Worm (Caenorhabditis elegans) whole organism, young adult: ENCODE results near the gene C35A5.4.
A peak's percentile ranks its signal among the peaks of the same experiment; 100 is the strongest.

ENCODE experiments used
- B0035.1 ChIP-seq: sonication (generic microtip); optimal IDR thresholded peaks from 2 replicates; lab custom pipeline; 2016; ENCODE audit warnings: missing genetic modification characterization, mild to moderate bottlenecking, missing compliant biosample characterization, missing genotype, missing genetic modification reagents
- B0261.1 ChIP-seq: sonication (generic microtip); optimal IDR thresholded peaks from 2 replicates; lab custom pipeline; 2016; ENCODE audit warnings: mild to moderate bottlenecking, missing genetic modification characterization, moderate library complexity, missing compliant biosample characterization
- C06A6.2 ChIP-seq: fragments of 200-800 bp; sonication (Bioruptor generic); conservative IDR thresholded peaks from 2 replicates; pipeline ENCODE4 v1.3.6; 2022; ENCODE audit warnings: missing genetic modification characterization, missing compliant biosample characterization
- F10E7.11 ChIP-seq: sonication (generic microtip); optimal IDR thresholded peaks from 2 replicates; lab custom pipeline; 2017; ENCODE audit warnings: mild to moderate bottlenecking, missing genetic modification characterization, moderate library complexity, missing compliant biosample characterization
- F23B12.7 ChIP-seq: sonication (generic microtip); optimal IDR thresholded peaks from 2 replicates; lab custom pipeline; 2017; ENCODE audit warnings: missing genetic modification characterization, mild to moderate bottlenecking, missing compliant biosample characterization, antibody characterized with exemption, moderate library complexity; ENCODE audit not compliant: insufficient read depth
- F37B4.10 ChIP-seq: fragments of 200-800 bp; sonication (Bioruptor generic); IDR thresholded peaks from 2 replicates; pipeline ENCODE4 v1.3.6; 2022; ENCODE audit warnings: missing genetic modification characterization, missing compliant biosample characterization
- F39B2.1 ChIP-seq: fragments of 200-800 bp; sonication (Bioruptor generic); IDR thresholded peaks from 2 replicates; pipeline ENCODE4 v1.3.6; 2022; ENCODE audit warnings: missing genetic modification reagents, missing genetic modification characterization, missing compliant biosample characterization
- F49E8.2 ChIP-seq: sonication (generic microtip); optimal IDR thresholded peaks from 3 replicates; lab custom pipeline; 2017; ENCODE audit warnings: missing genetic modification characterization, mild to moderate bottlenecking, missing compliant biosample characterization, antibody characterized with exemption, moderate library complexity; ENCODE audit not compliant: insufficient read depth
- F52B5.7 ChIP-seq: sonication (generic microtip); optimal IDR thresholded peaks from 2 replicates; lab custom pipeline; 2016; ENCODE audit warnings: mild to moderate bottlenecking, missing genetic modification characterization, missing compliant biosample characterization
- K11D2.4 ChIP-seq: fragments of 200-800 bp; sonication (Bioruptor generic); IDR thresholded peaks from 2 replicates; pipeline ENCODE4 v1.3.6; 2022; ENCODE audit warnings: missing genetic modification reagents, missing genetic modification characterization, missing compliant biosample characterization
- T07F8.4 ChIP-seq: sonication (generic microtip); optimal IDR thresholded peaks from 2 replicates; lab custom pipeline; 2016; ENCODE audit warnings: mild to moderate bottlenecking, missing genetic modification characterization, moderate library complexity, missing compliant biosample characterization
- T26A5.8 ChIP-seq: sonication (generic microtip); optimal IDR thresholded peaks from 2 replicates; lab custom pipeline; 2016; ENCODE audit warnings: missing genetic modification characterization, missing compliant biosample characterization
- Y56A3A.18 ChIP-seq: fragments of 200-800 bp; sonication (Bioruptor generic); IDR thresholded peaks from 2 replicates; pipeline ENCODE4 v1.3.6; 2022; ENCODE audit warnings: missing genetic modification reagents, missing genetic modification characterization, missing compliant biosample characterization
- Y95B8A.8 ChIP-seq: fragments of 200-800 bp; sonication (Bioruptor generic); IDR thresholded peaks from 2 replicates; pipeline ENCODE4 v1.3.6; 2022; ENCODE audit warnings: missing genetic modification reagents, missing genetic modification characterization, missing compliant biosample characterization
- ama-1 ChIP-seq, 3 experiments: fragments of 150-350 bp in 1 of 3; sonication (generic microtip) in 2 of 3; optimal IDR thresholded peaks; 2 replicates each; lab custom pipeline; 2014 to 2018; ENCODE audit warnings: missing biosample characterization in 2 of 3, missing genetic modification characterization in 2 of 3, missing genetic modification reagents in 2 of 3
- attf-5 ChIP-seq: fragments of 200-800 bp; sonication (Bioruptor generic); optimal IDR thresholded peaks from 2 replicates; lab custom pipeline; 2018; ENCODE audit warnings: mild to moderate bottlenecking, missing genetic modification characterization, missing compliant biosample characterization
- bed-2 ChIP-seq: fragments of 200-800 bp; sonication (Bioruptor generic); IDR thresholded peaks from 2 replicates; pipeline ENCODE4 v1.3.6; 2022; ENCODE audit warnings: missing genetic modification reagents, missing genetic modification characterization, missing compliant biosample characterization
- cebp-1 ChIP-seq, 2 experiments: fragments of 200-800 bp in 1 of 2; sonication (Bioruptor generic) in 1 of 2; sonication (generic microtip) in 1 of 2; IDR thresholded peaks in 1 of 2; optimal IDR thresholded peaks in 1 of 2; 2 replicates each; pipeline versions ENCODE4 v1.3.6 to Lab custom; 2017 to 2022; ENCODE audit warnings: missing compliant biosample characterization in 2 of 2, missing genetic modification characterization in 2 of 2, mild to moderate bottlenecking in 1 of 2, missing genetic modification reagents in 1 of 2, moderate library complexity in 1 of 2
- ceh-27 ChIP-seq: fragments of 200-800 bp; sonication (Bioruptor generic); optimal IDR thresholded peaks from 2 replicates; lab custom pipeline; 2018; ENCODE audit warnings: mild to moderate bottlenecking, missing genetic modification characterization, moderate library complexity, missing compliant biosample characterization
- ceh-40 ChIP-seq: fragments of 200-800 bp; sonication (Bioruptor generic); IDR thresholded peaks from 2 replicates; pipeline ENCODE4 v1.3.6; 2022; ENCODE audit warnings: missing genetic modification characterization, missing compliant biosample characterization
- chd-7 ChIP-seq: sonication (generic microtip); optimal IDR thresholded peaks from 2 replicates; lab custom pipeline; 2016; ENCODE audit warnings: mild to moderate bottlenecking, missing genetic modification characterization, moderate library complexity, missing compliant biosample characterization
- dpff-1 ChIP-seq: sonication (generic microtip); optimal IDR thresholded peaks from 2 replicates; lab custom pipeline; 2017; ENCODE audit warnings: mild to moderate bottlenecking, missing genetic modification characterization, missing compliant biosample characterization
- ekl-4 ChIP-seq: fragments of 200-800 bp; sonication (Bioruptor generic); IDR thresholded peaks from 2 replicates; pipeline ENCODE4 v1.3.6; 2022; ENCODE audit warnings: missing genetic modification reagents, missing genetic modification characterization, missing compliant biosample characterization
- ets-4 ChIP-seq: fragments of 200-800 bp; sonication (Bioruptor generic); optimal IDR thresholded peaks from 2 replicates; lab custom pipeline; 2018; ENCODE audit warnings: mild to moderate bottlenecking, missing genetic modification characterization, missing compliant biosample characterization
- hlh-12 ChIP-seq: sonication (generic microtip); optimal IDR thresholded peaks from 2 replicates; lab custom pipeline; 2016; ENCODE audit warnings: missing genetic modification characterization, missing compliant biosample characterization
- hmg-20 ChIP-seq: fragments of 200-800 bp; sonication (Bioruptor generic); IDR thresholded peaks from 2 replicates; pipeline ENCODE4 v1.3.6; 2022; ENCODE audit warnings: missing genetic modification reagents, missing genetic modification characterization, missing compliant biosample characterization
- hrde-1 ChIP-seq: sonication (generic microtip); optimal IDR thresholded peaks from 2 replicates; lab custom pipeline; 2016; ENCODE audit warnings: missing genetic modification characterization, mild to moderate bottlenecking, missing compliant biosample characterization, moderate library complexity, missing genotype, missing genetic modification reagents, borderline replicate concordance
- let-526 ChIP-seq: fragments of 200-800 bp; sonication (Bioruptor generic); IDR thresholded peaks from 2 replicates; pipeline ENCODE4 v1.3.6; 2022; ENCODE audit warnings: missing genetic modification reagents, missing genetic modification characterization, missing compliant biosample characterization
- let-607 ChIP-seq, 2 experiments: fragments of 200-800 bp in 1 of 2; sonication (Bioruptor generic) in 1 of 2; sonication (generic microtip) in 1 of 2; optimal IDR thresholded peaks; 2 replicates each; lab custom pipeline; 2016 to 2018; ENCODE audit warnings: mild to moderate bottlenecking in 2 of 2, missing compliant biosample characterization in 2 of 2, missing genetic modification characterization in 2 of 2, moderate library complexity in 2 of 2, missing genotype in 1 of 2
- lin-26 ChIP-seq: fragments of 200-800 bp; sonication (Bioruptor generic); IDR thresholded peaks from 2 replicates; pipeline ENCODE4 v1.3.6; 2022; ENCODE audit warnings: missing genetic modification reagents, missing genetic modification characterization, missing compliant biosample characterization
- lsl-1 ChIP-seq: fragments of 200-800 bp; sonication (Bioruptor generic); optimal IDR thresholded peaks from 2 replicates; lab custom pipeline; 2018; ENCODE audit warnings: mild to moderate bottlenecking, missing genetic modification characterization, moderate library complexity, missing compliant biosample characterization
- lsy-27 ChIP-seq: sonication (generic microtip); optimal IDR thresholded peaks from 2 replicates; lab custom pipeline; 2017; ENCODE audit warnings: missing genetic modification characterization, mild to moderate bottlenecking, missing compliant biosample characterization, antibody characterized with exemption, missing genotype, borderline replicate concordance; ENCODE audit not compliant: insufficient read depth
- madf-3 ChIP-seq: fragments of 200-800 bp; sonication (Bioruptor generic); IDR thresholded peaks from 2 replicates; pipeline ENCODE4 v1.3.6; 2022; ENCODE audit warnings: missing genetic modification reagents, missing genetic modification characterization, missing compliant biosample characterization
- mxl-1 ChIP-seq: sonication (generic microtip); optimal IDR thresholded peaks from 2 replicates; lab custom pipeline; 2016; ENCODE audit warnings: missing genetic modification characterization, missing compliant biosample characterization
- nhr-120 ChIP-seq: fragments of 200-800 bp; sonication (Bioruptor generic); IDR thresholded peaks from 2 replicates; pipeline ENCODE4 v1.3.6; 2022; ENCODE audit warnings: missing genetic modification characterization, missing compliant biosample characterization
- nhr-179 ChIP-seq: sonication (generic microtip); optimal IDR thresholded peaks from 2 replicates; lab custom pipeline; 2016; ENCODE audit warnings: mild to moderate bottlenecking, missing genetic modification characterization, missing compliant biosample characterization
- nhr-27 ChIP-seq: fragments of 200-800 bp; sonication (Bioruptor generic); optimal IDR thresholded peaks from 2 replicates; lab custom pipeline; 2018; ENCODE audit warnings: mild to moderate bottlenecking, missing genetic modification characterization, moderate library complexity, missing compliant biosample characterization
- rcor-1 ChIP-seq: fragments of 200-800 bp; sonication (Bioruptor generic); IDR thresholded peaks from 2 replicates; pipeline ENCODE4 v1.3.6; 2022; ENCODE audit warnings: missing genetic modification reagents, missing genetic modification characterization, missing compliant biosample characterization
- rec-8 ChIP-seq, 2 experiments: sonication (generic microtip); optimal IDR thresholded peaks; 2 replicates each; lab custom pipeline; 2016; ENCODE audit warnings: mild to moderate bottlenecking in 2 of 2, missing genetic modification characterization in 2 of 2, missing genetic modification reagents in 2 of 2, missing genotype in 2 of 2, missing biosample characterization in 1 of 2, missing compliant biosample characterization in 1 of 2, moderate library complexity in 1 of 2
- rpc-1 ChIP-seq, 2 experiments: fragments of 150-350 bp in 1 of 2; sonication (generic microtip) in 1 of 2; optimal IDR thresholded peaks; 2 replicates each; lab custom pipeline; 2014 to 2018; ENCODE audit warnings: missing biosample characterization in 1 of 2, missing genetic modification characterization in 1 of 2, missing genetic modification reagents in 1 of 2, missing genotype in 1 of 2
- sea-2 ChIP-seq: fragments of 200-800 bp; sonication (Bioruptor generic); IDR thresholded peaks from 2 replicates; pipeline ENCODE4 v1.3.6; 2022; ENCODE audit warnings: missing genetic modification characterization, missing compliant biosample characterization
- somi-1 ChIP-seq: fragments of 200-800 bp; sonication (Bioruptor generic); optimal IDR thresholded peaks from 2 replicates; lab custom pipeline; 2018; ENCODE audit warnings: mild to moderate bottlenecking, missing genetic modification characterization, missing compliant biosample characterization
- tlf-1 ChIP-seq: fragments of 200-800 bp; sonication (Bioruptor generic); optimal IDR thresholded peaks from 2 replicates; lab custom pipeline; 2018; ENCODE audit warnings: mild to moderate bottlenecking, missing genetic modification characterization, missing compliant biosample characterization
- unc-130 ChIP-seq: sonication (generic microtip); optimal IDR thresholded peaks from 2 replicates; lab custom pipeline; 2016; ENCODE audit warnings: missing genetic modification reagents, missing genetic modification characterization, missing compliant biosample characterization
- unc-62 ChIP-seq: fragments of 150-350 bp; optimal IDR thresholded peaks from 2 replicates; lab custom pipeline; 2014; ENCODE audit warnings: missing biosample characterization, missing genetic modification reagents, missing genetic modification characterization
- ztf-25 ChIP-seq: fragments of 200-800 bp; sonication (Bioruptor generic); IDR thresholded peaks from 2 replicates; pipeline ENCODE4 v1.3.6; 2022; ENCODE audit warnings: missing genetic modification reagents, missing genetic modification characterization, missing compliant biosample characterization
- ztf-26 ChIP-seq: sonication (generic microtip); optimal IDR thresholded peaks from 2 replicates; lab custom pipeline; 2017; ENCODE audit warnings: missing genetic modification characterization, missing compliant biosample characterization

Gene C35A5.4

ce11 chrV:10466607-10467092 lies 30.2 kb upstream of the C35A5.4 start (continued):
- TF ChIP-seq F23B12.7 (tag; lab: Kevin White, UChicago) (no peak), F49E8.2 (tag; lab: Kevin White, UChicago) (no peak), mxl-1 (no peak), F10E7.11 (tag; lab: Kevin White, UChicago) (no peak), attf-5 (GFP tag; lab: Kevin White, UChicago) (peak; percentile 89), sea-2 (no peak), ztf-25 (GFP tag; lab: Robert Waterston, UW) (no peak), T26A5.8 (tag; lab: Kevin White, UChicago) (no peak), ceh-40 (GFP tag; lab: Robert Waterston, UW) (no peak), B0035.1 (tag; lab: Kevin White, UChicago) (peak; percentile 16), let-607 (tag; optimal IDR thresholded peaks at IDR 0.05; lab: Kevin White, UChicago) (no peak), unc-130 (GFP tag; lab: Kevin White, UChicago) (no peak), dpff-1 (tag; lab: Kevin White, UChicago) (no peak), F39B2.1 (GFP tag; lab: Robert Waterston, UW) (no peak), ekl-4 (GFP tag; lab: Robert Waterston, UW) (0 out of 2 replicates have a peak, but pooled peaks have one; percentile 46), hmg-20 (no peak), lsy-27 (tag; lab: Kevin White, UChicago) (no peak), let-526 (peak; percentile 66; the same call in 1 of the 2 replicates), chd-7 (peak; percentile 81), nhr-179 (tag; lab: Kevin White, UChicago) (no peak), T07F8.4 (tag; lab: Kevin White, UChicago) (no peak), nhr-120 (GFP tag; lab: Robert Waterston, UW) (no peak), ceh-27 (GFP tag; lab: Kevin White, UChicago) (peak; percentile 94), C06A6.2 (GFP tag; lab: Robert Waterston, UW) (peak; percentile 79), ets-4 (no peak), cebp-1 (GFP tag; IDR thresholded peaks at IDR 0.05; lab: Robert Waterston, UW) (no peak), cebp-1 (tag; optimal IDR thresholded peaks at IDR 0.05; lab: Kevin White, UChicago) (peak; percentile 85), bed-2 (GFP tag; lab: Robert Waterston, UW) (no peak), rcor-1 (no peak), tlf-1 (peak; percentile 53), Y56A3A.18 (GFP tag; lab: Robert Waterston, UW) (no peak), madf-3 (GFP tag; lab: Robert Waterston, UW) (no peak), hrde-1 (no peak), Y95B8A.8 (GFP tag; lab: Robert Waterston, UW) (peak; percentile 17; the same call in 1 of the 2 replicates), F37B4.10 (GFP tag; lab: Robert Waterston, UW) (no peak), nhr-27 (tag; lab: Kevin White, UChicago) (no peak), B0261.1 (tag; lab: Kevin White, UChicago) (no peak), F52B5.7 (tag; lab: Kevin White, UChicago) (peak; percentile 17), lin-26 (GFP tag; lab: Robert Waterston, UW) (peak; percentile 60; the same call in 1 of the 2 replicates), somi-1 (GFP tag; lab: Kevin White, UChicago) (peak; percentile 92), rec-8 (tag; optimal IDR thresholded peaks at IDR 0.05; lab: Kevin White, UChicago) (no peak), ztf-26 (tag; lab: Kevin White, UChicago) (peak; percentile 38), hlh-12 (tag; lab: Kevin White, UChicago) (no peak), ama-1 (optimal IDR thresholded peaks at IDR 0.05; lab: Kevin White, UChicago) (no peak), ama-1 (GFP tag; optimal IDR thresholded peaks at IDR 0.05; lab: Kevin White, UChicago) (no peak), rpc-1 (optimal IDR thresholded peaks at IDR 0.05; lab: Kevin White, UChicago) (no peak), rpc-1 (tag; optimal IDR thresholded peaks at IDR 0.05; lab: Kevin White, UChicago) (no peak), unc-62 (peak; percentile 9), K11D2.4 (GFP tag; lab: Robert Waterston, UW) (peak; percentile 90), lsl-1 (GFP tag; lab: Kevin White, UChicago) (no peak)
